Fruit fly (Drosophila melanogaster): ENCODE measurements around the gene Or82a.

DNA sequence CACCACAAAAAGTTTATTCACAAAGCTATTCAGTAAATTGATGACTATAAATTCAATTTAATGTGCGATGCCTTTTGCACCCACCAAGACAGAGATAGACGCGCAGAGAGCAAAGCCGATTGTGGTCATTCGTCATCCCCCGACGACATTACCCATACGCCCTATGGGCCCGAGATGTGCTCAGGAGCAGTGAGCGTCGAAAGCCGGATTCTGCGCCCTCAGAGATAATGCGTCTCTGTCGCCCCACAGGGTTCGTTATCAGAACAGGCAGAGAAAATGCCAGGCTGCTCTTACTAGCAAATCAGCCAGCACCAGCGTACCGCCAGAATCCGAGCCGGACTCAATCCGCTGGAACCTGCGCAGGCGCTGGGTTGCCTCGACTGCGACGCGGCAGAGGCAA is 34.5 kb downstream of the Or82a start:
- TF ChIP-seq Sin3A (optimal IDR thresholded peaks at IDR 0.05) (no peak), psq (optimal IDR thresholded peaks at IDR 0.05) (no peak), Myc (optimal IDR thresholded peaks at IDR 0.05) (no peak), ttk (optimal IDR thresholded peaks at IDR 0.05) (no peak)
